Fruit fly (Drosophila melanogaster) whole organism, prepupa: ENCODE results near the gene mgl.

ENCODE experiments used
- Blimp-1 ChIP-seq: fragments of 200-800 bp; sonication (Bioruptor generic); optimal IDR thresholded peaks from 3 replicates; lab custom pipeline; 2017; ENCODE audit warnings: missing biosample characterization, missing genetic modification characterization, mild to moderate bottlenecking, moderate library complexity, missing genetic modification reagents
- CG11294 ChIP-seq: fragments of 200-800 bp; sonication (Bioruptor generic); IDR thresholded peaks from 2 replicates; pipeline ENCODE4 v1.3.6; 2022; ENCODE audit warnings: missing biosample characterization, missing genetic modification characterization
- CG11902 ChIP-seq: fragments of 200-800 bp; sonication (Bioruptor generic); optimal IDR thresholded peaks from 3 replicates; lab custom pipeline; 2016; ENCODE audit warnings: missing biosample characterization, missing genetic modification characterization
- CG15336 ChIP-seq: fragments of 200-800 bp; sonication (Bioruptor generic); IDR thresholded peaks from 2 replicates; pipeline ENCODE4 v1.3.6; 2022; ENCODE audit warnings: missing biosample characterization, missing genetic modification characterization
- CG1621 ChIP-seq: fragments of 200-800 bp; sonication (Bioruptor generic); optimal IDR thresholded peaks from 3 replicates; lab custom pipeline; 2018; ENCODE audit warnings: missing biosample characterization, mild to moderate bottlenecking, missing genetic modification characterization
- CG16779 ChIP-seq: fragments of 200-800 bp; sonication (Bioruptor generic); optimal IDR thresholded peaks from 3 replicates; lab custom pipeline; 2017; ENCODE audit warnings: missing biosample characterization, mild to moderate bottlenecking, missing genetic modification characterization
- CG3032 ChIP-seq: fragments of 200-800 bp; optimal IDR thresholded peaks from 2 replicates; lab custom pipeline; 2019; ENCODE audit warnings: missing biosample characterization, mild to moderate bottlenecking, missing genetic modification characterization, moderate library complexity
- CG3919 ChIP-seq: fragments of 200-800 bp; sonication (Bioruptor generic); optimal IDR thresholded peaks from 3 replicates; lab custom pipeline; 2016; ENCODE audit warnings: missing biosample characterization, missing genetic modification characterization
- CG4318 ChIP-seq: fragments of 200-800 bp; sonication (Bioruptor generic); optimal IDR thresholded peaks from 3 replicates; lab custom pipeline; 2017; ENCODE audit warnings: missing biosample characterization, mild to moderate bottlenecking, missing genetic modification characterization
- CG6163 ChIP-seq: fragments of 200-800 bp; sonication (Bioruptor generic); IDR thresholded peaks from 3 replicates; pipeline ENCODE4 v1.3.6; 2022; ENCODE audit warnings: missing biosample characterization, missing genetic modification characterization
- CG6276 ChIP-seq: fragments of 200-800 bp; sonication (Bioruptor generic); optimal IDR thresholded peaks from 2 replicates; lab custom pipeline; 2017; ENCODE audit warnings: missing biosample characterization, mild to moderate bottlenecking, missing genetic modification characterization
- CG6854 ChIP-seq: fragments of 200-800 bp; sonication (Bioruptor generic); optimal IDR thresholded peaks from 2 replicates; lab custom pipeline; 2017; ENCODE audit warnings: missing biosample characterization, mild to moderate bottlenecking, missing genetic modification characterization
- CG8119 ChIP-seq: fragments of 200-800 bp; sonication (Bioruptor generic); IDR thresholded peaks from 3 replicates; pipeline ENCODE4 v1.3.6; 2022; ENCODE audit warnings: missing biosample characterization, missing genetic modification characterization
- CG8319 ChIP-seq: fragments of 200-800 bp; sonication (Bioruptor generic); optimal IDR thresholded peaks from 3 replicates; lab custom pipeline; 2016; ENCODE audit warnings: missing biosample characterization, missing genetic modification characterization
- CG9139 ChIP-seq: fragments of 200-800 bp; sonication (Bioruptor generic); optimal IDR thresholded peaks from 3 replicates; lab custom pipeline; 2017; ENCODE audit warnings: missing biosample characterization, mild to moderate bottlenecking, missing genetic modification characterization
- Eip75B ChIP-seq: fragments of 200-800 bp; sonication (Bioruptor generic); optimal IDR thresholded peaks from 3 replicates; lab custom pipeline; 2016; ENCODE audit warnings: missing biosample characterization, missing genetic modification characterization
- Eip78C ChIP-seq: fragments of 200-800 bp; sonication (Bioruptor generic); peaks from one replicate; lab custom pipeline; 2016; ENCODE audit warnings: missing biosample characterization, missing genetic modification characterization
- Ets21C ChIP-seq: fragments of 200-800 bp; sonication (Bioruptor generic); optimal IDR thresholded peaks from 3 replicates; lab custom pipeline; 2016; ENCODE audit warnings: missing biosample characterization, missing genetic modification characterization
- Ets96B ChIP-seq: fragments of 200-800 bp; optimal IDR thresholded peaks from 2 replicates; lab custom pipeline; 2019; ENCODE audit warnings: missing biosample characterization, mild to moderate bottlenecking, missing genetic modification characterization, moderate library complexity
- Gug ChIP-seq: fragments of 200-800 bp; sonication (Bioruptor generic); IDR thresholded peaks from 2 replicates; pipeline ENCODE4 v1.3.6; 2022; ENCODE audit warnings: missing biosample characterization, missing genetic modification characterization
- Hr38 ChIP-seq: sonication (Bioruptor generic); optimal IDR thresholded peaks from 2 replicates; lab custom pipeline; 2016; ENCODE audit warnings: missing biosample characterization, missing genetic modification characterization
- Hr39 ChIP-seq: fragments of 200-800 bp; sonication (Bioruptor generic); optimal IDR thresholded peaks from 2 replicates; lab custom pipeline; 2016; ENCODE audit warnings: missing biosample characterization, missing genetic modification characterization
- Hr4 ChIP-seq: fragments of 200-800 bp; sonication (Bioruptor generic); optimal IDR thresholded peaks from 3 replicates; lab custom pipeline; 2016; ENCODE audit warnings: missing biosample characterization, missing genetic modification characterization
- Lpt ChIP-seq: fragments of 200-800 bp; sonication (Bioruptor generic); optimal IDR thresholded peaks from 3 replicates; lab custom pipeline; 2016; ENCODE audit warnings: missing biosample characterization, missing genetic modification characterization
- Met ChIP-seq: fragments of 200-800 bp; sonication (Bioruptor generic); optimal IDR thresholded peaks from 3 replicates; lab custom pipeline; 2016; ENCODE audit warnings: missing biosample characterization, missing genetic modification characterization
- Smox ChIP-seq: fragments of 200-800 bp; sonication (Bioruptor generic); optimal IDR thresholded peaks from 3 replicates; lab custom pipeline; 2016; ENCODE audit warnings: missing biosample characterization, missing genetic modification characterization
- Sox102F ChIP-seq: fragments of 200-800 bp; sonication (Bioruptor generic); optimal IDR thresholded peaks from 2 replicates; lab custom pipeline; 2016; ENCODE audit warnings: missing biosample characterization, mild to moderate bottlenecking, missing genetic modification characterization
- Sox15 ChIP-seq: fragments of 200-800 bp; sonication (Bioruptor generic); optimal IDR thresholded peaks from 3 replicates; lab custom pipeline; 2016; ENCODE audit warnings: missing biosample characterization, missing genetic modification characterization
- acj6 ChIP-seq: fragments of 200-800 bp; sonication (Bioruptor generic); optimal IDR thresholded peaks from 3 replicates; lab custom pipeline; 2016; ENCODE audit warnings: missing biosample characterization, missing genetic modification characterization
- cyc ChIP-seq: fragments of 200-800 bp; sonication (Bioruptor generic); optimal IDR thresholded peaks from 3 replicates; lab custom pipeline; 2016; ENCODE audit warnings: missing biosample characterization, missing genetic modification characterization
- dsx ChIP-seq: fragments of 200-800 bp; optimal IDR thresholded peaks from 3 replicates; lab custom pipeline; 2019; ENCODE audit warnings: missing biosample characterization, mild to moderate bottlenecking, missing genetic modification characterization, moderate library complexity; ENCODE audit not compliant: poor library complexity, severe bottlenecking
- eg ChIP-seq: fragments of 200-800 bp; sonication (Bioruptor generic); IDR thresholded peaks from 3 replicates; pipeline ENCODE4 v1.3.6; 2022; ENCODE audit warnings: missing biosample characterization, missing genetic modification characterization
- esn ChIP-seq: fragments of 200-800 bp; sonication (Bioruptor generic); optimal IDR thresholded peaks from 2 replicates; lab custom pipeline; 2016; ENCODE audit warnings: missing biosample characterization, mild to moderate bottlenecking, missing genetic modification characterization, moderate library complexity
- fd59A ChIP-seq: fragments of 200-800 bp; sonication (Bioruptor generic); optimal IDR thresholded peaks from 2 replicates; lab custom pipeline; 2017; ENCODE audit warnings: missing biosample characterization, mild to moderate bottlenecking, missing genetic modification characterization, missing genetic modification reagents
- fkh ChIP-seq: fragments of 200-800 bp; sonication (Bioruptor generic); optimal IDR thresholded peaks from 3 replicates; lab custom pipeline; 2017; ENCODE audit warnings: missing biosample characterization, mild to moderate bottlenecking, missing genetic modification characterization, moderate library complexity
- net ChIP-seq: fragments of 200-800 bp; sonication (Bioruptor generic); optimal IDR thresholded peaks from 3 replicates; lab custom pipeline; 2016; ENCODE audit warnings: missing biosample characterization, missing genetic modification characterization
- salr ChIP-seq, 2 experiments: fragments of 200-800 bp; sonication (Bioruptor generic); optimal IDR thresholded peaks; 3 replicates each; lab custom pipeline; 2016 to 2018; ENCODE audit warnings: missing biosample characterization in 2 of 2, missing genetic modification characterization in 2 of 2, mild to moderate bottlenecking in 1 of 2
- spab ChIP-seq: fragments of 200-800 bp; sonication (Bioruptor generic); optimal IDR thresholded peaks from 2 replicates; lab custom pipeline; 2017; ENCODE audit warnings: missing biosample characterization, mild to moderate bottlenecking, missing genetic modification characterization, missing genetic modification reagents
- ss ChIP-seq, 2 experiments: fragments of 200-800 bp; sonication (Bioruptor generic); optimal IDR thresholded peaks; 2 replicates in 1 of 2; 3 replicates in 1 of 2; lab custom pipeline; 2017 to 2018; ENCODE audit warnings: mild to moderate bottlenecking in 2 of 2, missing biosample characterization in 2 of 2, missing genetic modification characterization in 2 of 2, moderate library complexity in 1 of 2
- svp ChIP-seq: fragments of 200-800 bp; sonication (Bioruptor generic); peaks from one replicate; lab custom pipeline; 2016; ENCODE audit warnings: missing biosample characterization, missing genetic modification characterization
- topi ChIP-seq: fragments of 200-800 bp; sonication (Bioruptor generic); optimal IDR thresholded peaks from 3 replicates; lab custom pipeline; 2016; ENCODE audit warnings: missing biosample characterization, missing genetic modification characterization

The mgl gene

DNA sequence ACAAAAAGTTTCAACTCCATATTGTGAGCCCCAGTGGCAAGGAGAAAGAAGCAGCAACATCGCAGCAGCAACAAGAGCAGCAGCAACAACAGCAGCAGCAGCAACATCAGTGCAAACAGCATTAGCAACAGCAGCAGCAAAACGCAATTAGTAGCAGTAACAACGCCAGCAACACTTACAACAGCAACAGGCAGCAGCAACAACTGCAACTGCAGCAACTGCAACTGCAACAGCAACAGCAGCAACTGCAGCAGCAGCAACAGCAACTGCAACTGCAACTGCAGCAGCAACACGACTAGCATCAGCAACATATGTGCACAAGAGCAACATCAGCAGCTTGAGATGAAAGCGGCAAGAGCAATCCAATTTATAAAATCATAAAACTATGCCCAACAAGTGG, 14.8 kb downstream of the mgl start:
- peak; percentile 34 for TF ChIP-seq Eip78C (GFP tag; lab: Kevin White, UChicago)
- peak; percentile 76 for TF ChIP-seq CG3919
- TF ChIP-seq Smox (GFP tag; lab: Kevin White, UChicago) = no peak
- TF ChIP-seq Hr38 (GFP tag; lab: Kevin White, UChicago) = no peak

DNA sequence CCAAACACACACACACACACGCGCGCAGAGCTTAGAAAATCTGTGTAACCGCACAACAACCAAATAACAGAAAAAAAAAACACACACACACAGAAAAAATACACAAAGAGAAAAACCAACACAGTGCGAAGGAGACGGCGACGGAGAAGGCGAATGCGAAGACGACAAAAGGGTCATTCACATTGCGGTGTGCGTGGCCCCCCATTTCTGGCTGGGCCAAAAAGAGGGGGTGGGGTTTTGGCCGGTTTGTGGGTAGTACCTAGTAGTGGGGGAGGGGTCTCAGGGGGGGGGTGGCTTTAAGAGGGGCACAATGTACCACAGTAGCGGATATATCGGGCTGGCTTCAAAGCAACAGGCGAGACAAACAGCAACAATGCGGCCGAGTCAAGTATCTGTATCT, 16.3 kb downstream of the mgl start:
- no peak for TF ChIP-seq cyc (GFP tag; lab: Kevin White, UChicago)
- TF ChIP-seq Hr4 (GFP tag; lab: Kevin White, UChicago) = no peak
- TF ChIP-seq CG8319 (GFP tag; lab: Kevin White, UChicago) = no peak
- no peak for TF ChIP-seq Lpt (GFP tag; lab: Kevin White, UChicago)
- TF ChIP-seq dsx = peak; percentile 32
- TF ChIP-seq CG6163 (GFP tag; lab: Robert Waterston, UW) = no peak
- TF ChIP-seq eg (GFP tag; lab: Robert Waterston, UW) = peak; percentile 38; the same call in 1 of the 3 replicates
- TF ChIP-seq fkh (GFP tag; lab: Kevin White, UChicago) = peak; percentile 65
- TF ChIP-seq CG8119 (GFP tag; lab: Robert Waterston, UW) = peak; percentile 42; the same call in 1 of the 3 replicates
- TF ChIP-seq ss (GFP tag; optimal IDR thresholded peaks at IDR 0.05; lab: Kevin White, UChicago) = peak in 1 of 2 experiments; percentile 43
- TF ChIP-seq CG6276 (GFP tag; lab: Kevin White, UChicago) = peak; percentile 16

DNA sequence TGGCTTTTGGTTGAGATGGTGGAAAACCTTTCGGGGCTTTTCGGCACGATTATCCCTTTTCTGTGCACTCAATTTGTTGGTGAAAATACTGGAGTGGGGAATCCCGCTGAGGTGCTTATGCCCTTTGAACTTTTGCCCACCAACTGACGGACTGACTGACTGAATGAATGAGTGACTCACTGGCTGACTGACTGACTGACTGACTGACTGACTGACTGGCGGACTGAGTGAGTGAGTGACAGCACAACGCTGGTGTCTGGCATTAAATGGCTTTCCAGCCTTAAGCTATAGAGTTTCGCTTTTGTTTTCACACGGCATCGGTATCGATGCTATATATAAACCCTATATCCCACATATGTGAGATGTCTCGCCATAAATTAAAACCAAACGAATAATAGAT, 21.2 kb downstream of the mgl start:
- TF ChIP-seq spab (GFP tag; lab: Kevin White, UChicago) (no peak), Lpt (GFP tag; lab: Kevin White, UChicago) (no peak), Sox102F (GFP tag; lab: Kevin White, UChicago) (no peak), CG3919 (no peak), esn (GFP tag; lab: Kevin White, UChicago) (no peak), dsx (no peak), Eip75B (GFP tag; lab: Kevin White, UChicago) (no peak), svp (GFP tag; lab: Kevin White, UChicago) (no peak), cyc (GFP tag; lab: Kevin White, UChicago) (no peak), Ets96B (tag; lab: Kevin White, UChicago) (no peak), CG15336 (GFP tag; lab: Robert Waterston, UW) (no peak), CG6163 (GFP tag; lab: Robert Waterston, UW) (no peak), Blimp-1 (GFP tag; lab: Kevin White, UChicago) (no peak), topi (GFP tag; lab: Kevin White, UChicago) (no peak), CG4318 (GFP tag; lab: Kevin White, UChicago) (no peak)
- TF ChIP-seq, all 60 proteins: peak for 0

DNA sequence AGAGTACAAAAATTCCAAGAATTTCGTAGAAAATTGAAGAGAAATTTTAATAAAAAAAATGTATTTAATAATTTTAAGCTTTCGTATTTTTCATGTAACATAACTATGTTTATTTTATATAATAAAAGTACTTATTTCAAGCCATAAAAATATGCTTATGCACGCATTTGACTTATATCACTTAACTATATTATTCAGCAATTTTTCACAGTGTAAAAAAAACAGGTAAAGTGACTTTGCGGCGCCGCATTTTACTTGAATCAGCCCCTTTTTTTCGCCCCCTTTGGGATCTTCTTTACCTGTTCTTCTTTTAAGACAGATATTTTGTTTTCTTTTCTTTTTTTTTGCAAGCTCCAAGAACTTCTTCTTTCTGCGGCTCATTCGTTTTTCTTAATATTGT, 23.0 kb downstream of the mgl start:
- TF ChIP-seq Eip78C (GFP tag; lab: Kevin White, UChicago) = peak; percentile 81
- TF ChIP-seq Ets21C (GFP tag; lab: Kevin White, UChicago) = no peak
- no peak for TF ChIP-seq CG11902 (GFP tag; lab: Kevin White, UChicago)
- TF ChIP-seq CG6854 = no peak
- no peak for TF ChIP-seq cyc (GFP tag; lab: Kevin White, UChicago)
- TF ChIP-seq esn (GFP tag; lab: Kevin White, UChicago) = peak; percentile 37
- TF ChIP-seq CG11294 (GFP tag; lab: Robert Waterston, UW) = no peak
- TF ChIP-seq ss (GFP tag; optimal IDR thresholded peaks at IDR 0.05; lab: Kevin White, UChicago) = peak; percentile 9 to 41
- TF ChIP-seq CG8119 (GFP tag; lab: Robert Waterston, UW) = peak; percentile 39; the same call in 1 of the 3 replicates
- no peak for TF ChIP-seq CG4318 (GFP tag; lab: Kevin White, UChicago)
- no peak for TF ChIP-seq salr (GFP tag; optimal IDR thresholded peaks at IDR 0.05; lab: Kevin White, UChicago)
- TF ChIP-seq Lpt (GFP tag; lab: Kevin White, UChicago) = no peak
- peak; percentile 45 for TF ChIP-seq Ets96B (tag; lab: Kevin White, UChicago)
- TF ChIP-seq Blimp-1 (GFP tag; lab: Kevin White, UChicago) = no peak
- TF ChIP-seq CG3032 (tag; lab: Kevin White, UChicago) = peak; percentile 34
- TF ChIP-seq CG1621 (tag; lab: Kevin White, UChicago) = no peak
- peak; percentile 16 for TF ChIP-seq svp (GFP tag; lab: Kevin White, UChicago)
- no peak for TF ChIP-seq Sox15 (GFP tag; lab: Kevin White, UChicago)
- TF ChIP-seq eg (GFP tag; lab: Robert Waterston, UW) = 0 out of 3 replicates have a peak, but pooled peaks have one; percentile 29
- TF ChIP-seq CG16779 (tag; lab: Kevin White, UChicago) = no peak
- no peak for TF ChIP-seq Gug (GFP tag; lab: Robert Waterston, UW)
- TF ChIP-seq CG3919 = peak; percentile 18
- peak; percentile 13 for TF ChIP-seq Smox (GFP tag; lab: Kevin White, UChicago)
- TF ChIP-seq fd59A = no peak
- TF ChIP-seq Hr4 (GFP tag; lab: Kevin White, UChicago) = no peak
- TF ChIP-seq CG6163 (GFP tag; lab: Robert Waterston, UW) = 0 out of 3 replicates have a peak, but pooled peaks have one; percentile 42
- peak; percentile 16 for TF ChIP-seq CG9139 (GFP tag; lab: Kevin White, UChicago)
- TF ChIP-seq fkh (GFP tag; lab: Kevin White, UChicago) = no peak
- TF ChIP-seq Hr39 (GFP tag; lab: Kevin White, UChicago) = no peak
- TF ChIP-seq Met (GFP tag; lab: Kevin White, UChicago) = peak; percentile 15
- TF ChIP-seq dsx = peak; percentile 22
- TF ChIP-seq Hr38 (GFP tag; lab: Kevin White, UChicago) = no peak
- peak; percentile 38 for TF ChIP-seq acj6 (GFP tag; lab: Kevin White, UChicago)
- peak; percentile 17 for TF ChIP-seq net (GFP tag; lab: Kevin White, UChicago)
- peak; percentile 15 for TF ChIP-seq Eip75B (GFP tag; lab: Kevin White, UChicago)
